Fruit fly (Drosophila melanogaster): ENCODE results near the gene Hml.
A peak's percentile ranks its signal among the peaks of the same experiment; 100 is the strongest.

Hml gene

dm6 chr3L:13903186-13904020, 57.5 kb downstream of the Hml start, which contains the start of gene dysc (continued):
- no peak for TF ChIP-seq tna (GFP tag; IDR thresholded peaks at IDR 0.05; ENCODE audit: partially characterized antibody)
- TF ChIP-seq crol (GFP tag; IDR thresholded peaks at IDR 0.05) = peak; percentile 74
- peak; percentile 78 for TF ChIP-seq Fer1 (GFP tag; optimal IDR thresholded peaks at IDR 0.05)
- no peak; the same call in 1 of the 2 replicates for TF ChIP-seq Rfx (GFP tag; IDR thresholded peaks at IDR 0.05)
- TF ChIP-seq tio (GFP tag; optimal IDR thresholded peaks at IDR 0.05) = peak; percentile 31
- TF ChIP-seq CG18619 (GFP tag; optimal IDR thresholded peaks at IDR 0.05) = peak; percentile 10
- TF ChIP-seq Nf-YA (GFP tag; IDR thresholded peaks at IDR 0.05) = no peak
- peak; percentile 33 for TF ChIP-seq bcd (GFP tag; optimal IDR thresholded peaks at IDR 0.05)
- TF ChIP-seq Ptx1 (GFP tag; IDR thresholded peaks at IDR 0.05) = peak; percentile 11; the same call in 1 of the 2 replicates
- no peak for TF ChIP-seq chm (GFP tag; IDR thresholded peaks at IDR 0.05)
- TF ChIP-seq fd102C (GFP tag; optimal IDR thresholded peaks at IDR 0.05) = no peak
- TF ChIP-seq Max (GFP tag; optimal IDR thresholded peaks at IDR 0.05) = no peak
- TF ChIP-seq CG31224 (GFP tag; IDR thresholded peaks at IDR 0.05) = no peak
- TF ChIP-seq Hmr (GFP tag; optimal IDR thresholded peaks at IDR 0.05) = peak; percentile 69
- peak; percentile 4 for TF ChIP-seq CG6813 (GFP tag; optimal IDR thresholded peaks at IDR 0.05)
- peak; percentile 66 for TF ChIP-seq Deaf1 (tag; optimal IDR thresholded peaks at IDR 0.05)
- TF ChIP-seq dysf (GFP tag; IDR thresholded peaks at IDR 0.05) = peak; percentile 19; the same call in 2 of the 3 replicates
- no peak for TF ChIP-seq Lpt (GFP tag; optimal IDR thresholded peaks at IDR 0.05)
- TF ChIP-seq cwo (GFP tag; optimal IDR thresholded peaks at IDR 0.05) = peak; percentile 34
- peak; percentile 47 for TF ChIP-seq sens (GFP tag)
- TF ChIP-seq CG9876 (GFP tag; optimal IDR thresholded peaks at IDR 0.05) = no peak
- TF ChIP-seq CG15269 (tag; optimal IDR thresholded peaks at IDR 0.05) = peak; percentile 73
- TF ChIP-seq CG6689 (GFP tag; IDR thresholded peaks at IDR 0.05) = peak; percentile 23; the same call in 1 of the 2 replicates
- TF ChIP-seq CG15073 (GFP tag; optimal IDR thresholded peaks at IDR 0.05) = no peak
- TF ChIP-seq CG11723 (GFP tag; optimal IDR thresholded peaks at IDR 0.05) = no peak
- no peak for TF ChIP-seq sens-2 (GFP tag; IDR thresholded peaks at IDR 0.05)
- no peak for TF ChIP-seq da (GFP tag; optimal IDR thresholded peaks at IDR 0.05)
- TF ChIP-seq CG10543 (GFP tag; optimal IDR thresholded peaks at IDR 0.05) = peak; percentile 40
- TF ChIP-seq CG14667 (GFP tag; IDR thresholded peaks at IDR 0.05) = no peak
- peak; percentile 52 for TF ChIP-seq Dek (tag; optimal IDR thresholded peaks at IDR 0.05)
- TF ChIP-seq MESR4 (GFP tag; optimal IDR thresholded peaks at IDR 0.05) = no peak
- peak; percentile 10 for TF ChIP-seq phol (tag; optimal IDR thresholded peaks at IDR 0.05)
- no peak for TF ChIP-seq peb (GFP tag; IDR thresholded peaks at IDR 0.05)
- no peak for TF ChIP-seq Dp (GFP tag; optimal IDR thresholded peaks at IDR 0.05)
- peak; percentile 49 for TF ChIP-seq CG17385 (GFP tag; optimal IDR thresholded peaks at IDR 0.05)
- TF ChIP-seq CG10147 (GFP tag; optimal IDR thresholded peaks at IDR 0.05) = peak; percentile 61
- TF ChIP-seq CG2116 (GFP tag; optimal IDR thresholded peaks at IDR 0.05) = no peak
- TF ChIP-seq CG9437 (GFP tag; optimal IDR thresholded peaks at IDR 0.05) = peak; percentile 88
- TF ChIP-seq ttk (GFP tag; IDR thresholded peaks at IDR 0.05) = no peak
- TF ChIP-seq pum (GFP tag; optimal IDR thresholded peaks at IDR 0.05) = no peak
- TF ChIP-seq CG3281 (GFP tag; optimal IDR thresholded peaks at IDR 0.05) = peak; percentile 49
- peak in 1 of 2 experiments; percentile 64 for TF ChIP-seq Hr51 (GFP tag; optimal IDR thresholded peaks at IDR 0.05)
- TF ChIP-seq CG5953 (GFP tag; IDR thresholded peaks at IDR 0.05) = no peak
- no peak for TF ChIP-seq CG34376 (GFP tag; optimal IDR thresholded peaks at IDR 0.05)
- peak; percentile 76 for TF ChIP-seq CG2678 (tag; optimal IDR thresholded peaks at IDR 0.05)
- no peak for TF ChIP-seq Opbp (GFP tag; IDR thresholded peaks at IDR 0.05; ENCODE audit: partially characterized antibody)
- no peak for TF ChIP-seq CG12236 (GFP tag; optimal IDR thresholded peaks at IDR 0.05)
- peak; percentile 10 for TF ChIP-seq CG2120 (GFP tag; optimal IDR thresholded peaks at IDR 0.05)
- peak; percentile 44; the same call in 1 of the 2 replicates for TF ChIP-seq slbo (GFP tag; IDR thresholded peaks at IDR 0.05)
